Worm (Caenorhabditis elegans) whole organism, young adult: ENCODE results near the gene mec-10.

ENCODE experiments used
- D2030.7 ChIP-seq: fragments of 200-800 bp; sonication (Bioruptor generic); IDR thresholded peaks from 2 replicates; pipeline ENCODE4 v1.3.6; 2022; ENCODE audit warnings: missing genetic modification reagents, missing genetic modification characterization, missing compliant biosample characterization
- attf-5 ChIP-seq: fragments of 200-800 bp; sonication (Bioruptor generic); optimal IDR thresholded peaks from 2 replicates; lab custom pipeline; 2018; ENCODE audit warnings: mild to moderate bottlenecking, missing genetic modification characterization, missing compliant biosample characterization
- dpl-1 ChIP-seq: fragments of 150-350 bp; optimal IDR thresholded peaks from 2 replicates; lab custom pipeline; 2014; ENCODE audit warnings: missing biosample characterization, missing genetic modification reagents, missing genetic modification characterization
- hlh-26 ChIP-seq: fragments of 200-800 bp; sonication (Bioruptor generic); conservative IDR thresholded peaks from 2 replicates; pipeline ENCODE4 v1.3.6; 2022; ENCODE audit warnings: missing genetic modification reagents, missing genetic modification characterization, missing compliant biosample characterization
- lsl-1 ChIP-seq: fragments of 200-800 bp; sonication (Bioruptor generic); optimal IDR thresholded peaks from 2 replicates; lab custom pipeline; 2018; ENCODE audit warnings: mild to moderate bottlenecking, missing genetic modification characterization, moderate library complexity, missing compliant biosample characterization
- snpc-4 ChIP-seq, 5 experiments: fragments of 150-350 bp in 1 of 5; sonication (generic microtip) in 4 of 5; optimal IDR thresholded peaks; 2 replicates each; lab custom pipeline; 2014 to 2018; ENCODE audit warnings: missing genetic modification characterization in 5 of 5, missing biosample characterization in 3 of 5, antibody characterized with exemption in 2 of 5, mild to moderate bottlenecking in 2 of 5, missing compliant biosample characterization in 2 of 5, missing genotype in 2 of 5, moderate library complexity in 2 of 5, missing genetic modification reagents in 1 of 5

ce11 chrX:8428319-8428888, 41.7 kb downstream of the mec-10 start, which contains the start of gene F08F1.3:
- TF ChIP-seq lsl-1 (GFP tag; lab: Kevin White, UChicago) (no peak), attf-5 (GFP tag; lab: Kevin White, UChicago) (no peak), snpc-4 (GFP tag; optimal IDR thresholded peaks at IDR 0.05; lab: Kevin White, UChicago) (no peak), snpc-4 (tag; optimal IDR thresholded peaks at IDR 0.05; lab: Kevin White, UChicago) (no peak), dpl-1 (no peak), hlh-26 (no peak), D2030.7 (GFP tag; lab: Robert Waterston, UW) (no peak)
